Fruit fly (Drosophila melanogaster): ENCODE data around the gene Mfap1.
A peak's percentile ranks its signal among the peaks of the same experiment; 100 is the strongest.

dm6 chr3L:1962964-1963363 lies 22.1 kb downstream of the Mfap1 start, which contains the start of gene SCOT:
- TF ChIP-seq rgr (GFP tag; optimal IDR thresholded peaks at IDR 0.05) (peak; percentile 87), foxo (GFP tag; optimal IDR thresholded peaks at IDR 0.05) (peak; percentile 30 to 87), Hnf4 (GFP tag; optimal IDR thresholded peaks at IDR 0.05) (no peak), Abd-B (GFP tag; optimal IDR thresholded peaks at IDR 0.05) (no peak), CrebA (GFP tag; optimal IDR thresholded peaks at IDR 0.05; ENCODE audit: borderline replicate concordance) (no peak)

Data from whole organism, wandering third instar larva.